Worm (Caenorhabditis elegans) whole organism, late embryonic: ENCODE data around the gene str-106.

Experiments used
- C38D4.7 ChIP-seq: fragments of 200-800 bp; sonication (Bioruptor generic); optimal IDR thresholded peaks from 2 replicates; lab custom pipeline; 2018; ENCODE audit warnings: mild to moderate bottlenecking, missing genetic modification characterization, moderate library complexity, missing compliant biosample characterization
- F13H6.1 ChIP-seq: sonication (generic microtip); optimal IDR thresholded peaks from 2 replicates; lab custom pipeline; 2016; ENCODE audit warnings: missing genetic modification characterization, missing compliant biosample characterization
- K09A11.1 ChIP-seq: sonication (generic microtip); optimal IDR thresholded peaks from 2 replicates; lab custom pipeline; 2017; ENCODE audit warnings: antibody characterized with exemption, mild to moderate bottlenecking, missing genetic modification characterization, missing compliant biosample characterization; ENCODE audit not compliant: insufficient read depth
- Y22D7AL.16 ChIP-seq: sonication (generic microtip); optimal IDR thresholded peaks from 2 replicates; lab custom pipeline; 2016; ENCODE audit warnings: missing genetic modification characterization, missing compliant biosample characterization
- ama-1 ChIP-seq: fragments of 150-350 bp; optimal IDR thresholded peaks from 2 replicates; lab custom pipeline; 2014
- ceh-22 ChIP-seq: sonication (generic microtip); optimal IDR thresholded peaks from 2 replicates; lab custom pipeline; 2017; ENCODE audit warnings: missing biosample characterization, missing genetic modification characterization
- ceh-24 ChIP-seq: sonication (generic microtip); optimal IDR thresholded peaks from 2 replicates; lab custom pipeline; 2016; ENCODE audit warnings: mild to moderate bottlenecking, missing genetic modification characterization, missing compliant biosample characterization
- ceh-30 ChIP-seq: fragments of 150-350 bp; optimal IDR thresholded peaks from 2 replicates; lab custom pipeline; 2014; ENCODE audit warnings: missing biosample characterization, missing genetic modification characterization
- ceh-45 ChIP-seq: fragments of 200-800 bp; sonication (Bioruptor generic); IDR thresholded peaks from 2 replicates; pipeline ENCODE4 v1.3.6; 2022; ENCODE audit warnings: missing genetic modification reagents, missing genetic modification characterization, missing compliant biosample characterization
- ceh-9 ChIP-seq: sonication (generic microtip); optimal IDR thresholded peaks from 2 replicates; lab custom pipeline; 2016; ENCODE audit warnings: mild to moderate bottlenecking, missing genetic modification characterization, inconsistent platforms, missing compliant biosample characterization
- che-1 ChIP-seq: sonication (generic microtip); optimal IDR thresholded peaks from 2 replicates; lab custom pipeline; 2016; ENCODE audit warnings: mild to moderate bottlenecking, missing genetic modification characterization, missing compliant biosample characterization
- dve-1 ChIP-seq: sonication (generic microtip); optimal IDR thresholded peaks from 2 replicates; lab custom pipeline; 2017; ENCODE audit warnings: antibody characterized with exemption, mild to moderate bottlenecking, missing genetic modification characterization, missing compliant biosample characterization
- elt-2 ChIP-seq: sonication (generic microtip); optimal IDR thresholded peaks from 2 replicates; lab custom pipeline; 2016; ENCODE audit warnings: missing genetic modification reagents, missing genetic modification characterization, missing compliant biosample characterization
- elt-4 ChIP-seq: sonication (generic microtip); optimal IDR thresholded peaks from 2 replicates; lab custom pipeline; 2016; ENCODE audit warnings: missing genetic modification characterization, missing compliant biosample characterization
- ets-4 ChIP-seq: sonication (generic microtip); optimal IDR thresholded peaks from 2 replicates; lab custom pipeline; 2016; ENCODE audit warnings: missing genetic modification characterization, missing compliant biosample characterization
- eyg-1 ChIP-seq: sonication (generic microtip); optimal IDR thresholded peaks from 2 replicates; lab custom pipeline; 2016; ENCODE audit warnings: missing genotype, missing genetic modification characterization, missing compliant biosample characterization
- fkh-10 ChIP-seq: fragments of 150-350 bp; optimal IDR thresholded peaks from 2 replicates; lab custom pipeline; 2014; ENCODE audit warnings: missing biosample characterization, missing genetic modification reagents, missing genetic modification characterization
- gmeb-2 ChIP-seq: sonication (generic microtip); optimal IDR thresholded peaks from 2 replicates; lab custom pipeline; 2016; ENCODE audit warnings: missing genetic modification characterization, inconsistent platforms, missing compliant biosample characterization
- hlh-13 ChIP-seq: fragments of 200-800 bp; sonication (Bioruptor generic); optimal IDR thresholded peaks from 2 replicates; lab custom pipeline; 2018; ENCODE audit warnings: mild to moderate bottlenecking, missing genetic modification characterization, missing compliant biosample characterization
- hlh-15 ChIP-seq: sonication (generic microtip); optimal IDR thresholded peaks from 2 replicates; lab custom pipeline; 2016; ENCODE audit warnings: missing genetic modification characterization, missing compliant biosample characterization
- hlh-30 ChIP-seq: sonication (generic microtip); optimal IDR thresholded peaks from 2 replicates; lab custom pipeline; 2017; ENCODE audit warnings: antibody characterized with exemption, missing genetic modification characterization, missing compliant biosample characterization; ENCODE audit not compliant: insufficient read depth
- hlh-6 ChIP-seq: sonication (generic microtip); optimal IDR thresholded peaks from 2 replicates; lab custom pipeline; 2016; ENCODE audit warnings: missing genotype, missing genetic modification characterization, missing compliant biosample characterization
- hlh-8 ChIP-seq: sonication (generic microtip); optimal IDR thresholded peaks from 2 replicates; lab custom pipeline; 2016; ENCODE audit warnings: missing genotype, missing genetic modification characterization, missing compliant biosample characterization
- lin-11 ChIP-seq: fragments of 200-800 bp; sonication (Bioruptor generic); optimal IDR thresholded peaks from 2 replicates; lab custom pipeline; 2018; ENCODE audit warnings: mild to moderate bottlenecking, missing genetic modification characterization, missing compliant biosample characterization
- madf-2 ChIP-seq: sonication (generic microtip); optimal IDR thresholded peaks from 2 replicates; lab custom pipeline; 2017; ENCODE audit warnings: missing genetic modification characterization, missing compliant biosample characterization
- npax-4 ChIP-seq: sonication (generic microtip); optimal IDR thresholded peaks from 2 replicates; lab custom pipeline; 2016; ENCODE audit warnings: missing genetic modification characterization, missing compliant biosample characterization
- odd-2 ChIP-seq: sonication (generic microtip); optimal IDR thresholded peaks from 2 replicates; lab custom pipeline; 2017; ENCODE audit warnings: antibody characterized with exemption, mild to moderate bottlenecking, missing genetic modification characterization, missing compliant biosample characterization
- pag-3 ChIP-seq: sonication (generic microtip); optimal IDR thresholded peaks from 2 replicates; lab custom pipeline; 2016; ENCODE audit warnings: missing compliant biosample characterization, missing genetic modification characterization, borderline replicate concordance
- pat-9 ChIP-seq: fragments of 200-800 bp; sonication (Bioruptor generic); optimal IDR thresholded peaks from 2 replicates; lab custom pipeline; 2018; ENCODE audit warnings: mild to moderate bottlenecking, missing genetic modification characterization, moderate library complexity, missing compliant biosample characterization
- pax-1 ChIP-seq: fragments of 150-350 bp; optimal IDR thresholded peaks from 2 replicates; lab custom pipeline; 2014; ENCODE audit warnings: missing biosample characterization, missing genetic modification characterization
- pqm-1 ChIP-seq: sonication (generic microtip); optimal IDR thresholded peaks from 2 replicates; lab custom pipeline; 2016; ENCODE audit warnings: missing genetic modification characterization, missing compliant biosample characterization
- sox-4 ChIP-seq: sonication (generic microtip); optimal IDR thresholded peaks from 2 replicates; lab custom pipeline; 2017; ENCODE audit warnings: mild to moderate bottlenecking, missing genetic modification characterization, inconsistent platforms, missing compliant biosample characterization
- syd-9 ChIP-seq: sonication (generic microtip); optimal IDR thresholded peaks from 2 replicates; lab custom pipeline; 2016; ENCODE audit warnings: mild to moderate bottlenecking, missing genetic modification characterization, moderate library complexity, missing compliant biosample characterization
- ttx-3 ChIP-seq: sonication (generic microtip); optimal IDR thresholded peaks from 2 replicates; lab custom pipeline; 2016; ENCODE audit warnings: missing genetic modification reagents, missing genetic modification characterization, missing compliant biosample characterization
- unc-3 ChIP-seq, 2 experiments: fragments of 200-800 bp in 1 of 2; sonication (Bioruptor generic) in 1 of 2; sonication (generic microtip) in 1 of 2; conservative IDR thresholded peaks in 1 of 2; optimal IDR thresholded peaks in 1 of 2; 2 replicates each; pipeline versions ENCODE4 v1.3.6 to Lab custom; 2016 to 2022; ENCODE audit warnings: missing compliant biosample characterization in 2 of 2, missing genetic modification characterization in 2 of 2, missing genetic modification reagents in 1 of 2
- unc-42 ChIP-seq: sonication (generic microtip); optimal IDR thresholded peaks from 2 replicates; lab custom pipeline; 2016; ENCODE audit warnings: missing genotype, missing genetic modification characterization, missing compliant biosample characterization
- unc-55 ChIP-seq: sonication (generic microtip); optimal IDR thresholded peaks from 2 replicates; lab custom pipeline; 2017; ENCODE audit warnings: missing biosample characterization, missing genetic modification reagents, missing genetic modification characterization
- unc-86 ChIP-seq: sonication (generic microtip); optimal IDR thresholded peaks from 2 replicates; lab custom pipeline; 2016; ENCODE audit warnings: missing genetic modification characterization, missing compliant biosample characterization

str-106 gene

DNA sequence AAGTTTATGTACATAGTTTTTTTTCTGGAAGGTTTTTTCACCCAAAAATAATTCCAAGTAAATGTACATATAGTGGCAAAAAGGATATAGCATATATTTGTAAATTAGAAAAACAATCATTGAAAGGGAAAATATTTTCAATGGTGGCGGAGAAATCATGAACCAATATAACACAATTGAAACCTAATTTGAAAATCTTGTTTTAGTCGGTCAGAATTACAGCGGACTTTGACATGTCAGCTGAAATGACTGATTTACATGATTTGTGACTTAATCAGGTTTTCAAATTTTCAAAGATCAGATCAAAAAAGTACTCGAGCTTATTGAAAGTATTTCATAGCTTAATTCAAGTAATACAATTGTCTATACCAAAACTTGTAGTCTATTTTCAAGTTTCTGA is 8.7 kb upstream of the str-106 start, which contains the start of gene K05D4.9:
K05D4.9 (minus strand) TSS at position 101 of the 400 bp plus-strand sequence.
- TF ChIP-seq dve-1 (tag; lab: Kevin White, UChicago) (no peak), K09A11.1 (tag; lab: Kevin White, UChicago) (no peak)

DNA sequence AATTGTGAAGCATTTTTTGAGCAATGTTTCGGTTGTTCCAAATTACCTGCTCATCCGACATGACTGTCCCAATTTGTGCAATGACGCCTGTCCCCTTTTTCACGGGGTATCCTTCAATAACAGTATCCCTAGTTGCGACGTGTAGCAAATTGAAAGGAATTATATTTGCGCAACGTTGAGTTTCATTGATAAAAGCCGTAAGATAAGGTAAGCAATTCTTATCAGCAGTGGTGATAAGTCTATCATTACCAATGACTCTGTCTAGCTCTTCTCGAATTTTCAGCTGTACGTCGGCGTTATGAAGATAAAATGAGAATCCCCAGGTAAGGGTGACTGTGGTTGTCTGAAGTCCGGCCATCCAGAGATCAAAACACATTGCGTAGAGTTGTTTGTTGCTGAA is 6.3 kb upstream of the str-106 start:
- TF ChIP-seq lin-11 (tag; lab: Kevin White, UChicago) (no peak), elt-2 (tag; lab: Kevin White, UChicago) (peak; percentile 93)

DNA sequence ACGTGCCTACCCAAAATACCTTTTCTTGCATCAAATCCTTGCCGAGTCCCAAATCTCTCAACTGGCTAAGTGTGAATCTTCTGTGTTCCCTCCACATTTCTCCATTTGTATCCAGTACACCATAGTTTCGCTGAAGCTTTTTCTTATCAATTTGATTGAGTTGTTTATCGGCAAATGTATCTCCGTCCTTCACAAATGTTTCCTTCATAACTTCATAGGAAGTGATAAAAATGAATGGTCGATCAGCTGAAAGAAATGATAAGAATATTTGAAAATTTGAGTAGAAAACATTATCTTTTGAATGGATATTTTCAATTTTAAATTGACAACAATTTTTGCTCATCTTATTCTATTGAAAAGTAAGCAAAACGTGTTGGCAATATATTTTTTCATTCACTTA is 5.2 kb upstream of the str-106 start:
- TF ChIP-seq hlh-13, result no peak
- no peak for TF ChIP-seq ama-1 (lab: Kevin White, UChicago)
- peak; percentile 65 for TF ChIP-seq elt-2 (tag; lab: Kevin White, UChicago)
- no peak for TF ChIP-seq ttx-3

DNA sequence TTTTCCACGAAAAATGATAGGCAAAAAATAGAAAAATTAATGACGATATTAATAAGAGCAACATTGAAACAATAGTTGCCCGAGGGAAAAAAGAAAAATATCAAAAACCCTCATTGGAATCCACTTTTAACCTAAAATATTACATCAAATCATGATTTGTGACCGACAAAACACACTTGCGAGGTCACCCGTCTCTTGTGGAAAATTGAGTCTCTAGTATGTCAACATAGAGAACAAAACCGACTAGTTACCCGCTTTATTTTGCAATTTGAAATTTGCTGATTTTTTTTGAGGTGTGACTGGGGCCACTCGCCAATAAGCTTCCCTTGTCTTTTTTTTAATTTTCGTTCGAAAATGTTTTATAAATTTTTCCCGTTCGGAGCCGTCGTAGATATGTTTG is 4.7 kb upstream of the str-106 start, which contains the start of gene cyp-33D1:
cyp-33D1 (minus strand) TSS at position 101 of the 400 bp plus-strand sequence.
- no peak for TF ChIP-seq ceh-24 (tag; lab: Kevin White, UChicago)
- no peak for TF ChIP-seq ceh-22 (tag; lab: Kevin White, UChicago)
- TF ChIP-seq npax-4 (tag; lab: Kevin White, UChicago), result no peak
- no peak for TF ChIP-seq Y22D7AL.16 (tag; lab: Kevin White, UChicago)
- TF ChIP-seq hlh-15 (tag; lab: Kevin White, UChicago), result no peak
- TF ChIP-seq unc-86, result no peak
- no peak for TF ChIP-seq syd-9 (tag; lab: Kevin White, UChicago)
- TF ChIP-seq hlh-30 (tag; lab: Kevin White, UChicago), result no peak
- TF ChIP-seq hlh-6, result no peak
- TF ChIP-seq ceh-9, result no peak
- no peak for TF ChIP-seq ceh-45 (GFP tag; lab: Robert Waterston, UW)
- no peak for TF ChIP-seq sox-4 (tag; lab: Kevin White, UChicago)
- TF ChIP-seq ama-1 (lab: Kevin White, UChicago), result no peak
- TF ChIP-seq dve-1 (tag; lab: Kevin White, UChicago), result no peak
- TF ChIP-seq ceh-30 (tag; lab: Kevin White, UChicago), result no peak
- no peak for TF ChIP-seq gmeb-2 (tag; lab: Kevin White, UChicago)
- no peak for TF ChIP-seq pqm-1 (tag; lab: Kevin White, UChicago)
- TF ChIP-seq, all 69 proteins: peak for 0

DNA sequence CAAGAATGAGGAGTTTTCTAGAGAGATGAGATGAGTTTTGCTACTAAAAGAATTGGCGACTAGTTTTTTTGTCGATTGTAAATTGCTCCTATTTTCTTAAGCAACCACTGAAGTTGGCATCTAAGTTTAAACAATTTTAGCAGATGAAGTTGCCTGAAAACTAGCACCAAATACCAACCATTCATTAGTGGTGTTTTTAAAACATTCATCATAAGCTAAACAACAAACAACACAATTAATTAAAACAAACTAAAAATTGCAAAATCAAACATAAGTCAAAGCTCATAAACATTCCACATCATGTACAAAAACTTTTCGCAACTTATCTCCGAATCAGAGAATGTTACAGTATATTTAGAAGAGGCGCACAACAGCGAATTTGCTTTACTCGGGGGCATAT is 1.7 kb downstream of the str-106 start, which contains the start of gene srz-13:
srz-13 (plus strand) TSS at position 301 of the 400 bp plus-strand sequence.
- no peak for TF ChIP-seq pax-1
- no peak for TF ChIP-seq syd-9 (tag; lab: Kevin White, UChicago)
- TF ChIP-seq sox-4 (tag; lab: Kevin White, UChicago), result no peak
- no peak for TF ChIP-seq fkh-10
- no peak for TF ChIP-seq ets-4
- TF ChIP-seq pag-3, result no peak
- no peak for TF ChIP-seq F13H6.1
- no peak for TF ChIP-seq ama-1 (lab: Kevin White, UChicago)
- TF ChIP-seq unc-3 (GFP tag; conservative IDR thresholded peaks at IDR 0.05; lab: Robert Waterston, UW), result no peak
- no peak for TF ChIP-seq unc-3 (tag; optimal IDR thresholded peaks at IDR 0.05; lab: Kevin White, UChicago)
- TF ChIP-seq npax-4 (tag; lab: Kevin White, UChicago), result no peak
- TF ChIP-seq pqm-1 (tag; lab: Kevin White, UChicago), result no peak
- TF ChIP-seq unc-55, result no peak
- no peak for TF ChIP-seq ceh-45 (GFP tag; lab: Robert Waterston, UW)
- no peak for TF ChIP-seq unc-42 (tag; lab: Kevin White, UChicago)
- TF ChIP-seq hlh-15 (tag; lab: Kevin White, UChicago), result no peak
- TF ChIP-seq, all 69 proteins: peak for 0

DNA sequence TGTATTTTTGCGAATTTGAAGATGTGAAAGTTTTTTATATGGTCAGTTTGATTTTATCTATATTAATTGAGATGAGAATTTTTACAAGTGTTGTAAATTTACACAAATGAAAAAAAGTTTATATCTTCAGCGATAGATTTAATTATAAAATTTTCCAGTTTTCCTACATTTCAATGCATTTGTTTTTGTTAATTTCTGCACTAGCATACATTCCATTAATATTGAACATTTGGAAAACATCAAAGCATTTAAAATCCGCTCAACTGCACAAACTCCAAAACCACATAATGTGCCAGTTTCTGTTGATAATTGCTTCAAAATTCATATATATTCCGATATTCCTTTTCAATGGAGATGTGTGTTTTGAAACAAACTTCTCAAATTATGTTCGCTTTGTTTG is 2.5 kb downstream of the str-106 start, which contains the start of gene srh-277:
srh-277 (plus strand) TSS at position 301 of the 400 bp plus-strand sequence.
- TF ChIP-seq che-1 (tag; lab: Kevin White, UChicago) (no peak), npax-4 (tag; lab: Kevin White, UChicago) (no peak), Y22D7AL.16 (tag; lab: Kevin White, UChicago) (no peak), C38D4.7 (GFP tag; lab: Kevin White, UChicago) (no peak), eyg-1 (no peak), madf-2 (tag; lab: Kevin White, UChicago) (no peak), ttx-3 (no peak), hlh-8 (tag; lab: Kevin White, UChicago) (no peak), pat-9 (tag; lab: Kevin White, UChicago) (no peak), elt-4 (no peak), hlh-13 (no peak), odd-2 (tag; lab: Kevin White, UChicago) (no peak)
